Fruit fly (Drosophila melanogaster) whole organism, embryonic: ENCODE measurements around the gene Nph.
A peak's percentile ranks its signal among the peaks of the same experiment; 100 is the strongest.

Experiments
- Adf1 ChIP-seq: fragments of 200-800 bp; sonication (Bioruptor generic); IDR thresholded peaks from 2 replicates; pipeline ENCODE4 v1.3.6; 2022; ENCODE audit warnings: missing biosample characterization, missing genetic modification characterization
- BEAF-32 ChIP-seq: fragments of 200-800 bp; sonication (Bioruptor generic); optimal IDR thresholded peaks from 3 replicates; lab custom pipeline; 2017; ENCODE audit warnings: missing biosample characterization, missing genetic modification characterization, mild to moderate bottlenecking, moderate library complexity, missing genetic modification reagents
- CG10209 ChIP-seq: fragments of 200-800 bp; sonication (Bioruptor generic); optimal IDR thresholded peaks from 3 replicates; lab custom pipeline; 2017; ENCODE audit warnings: missing biosample characterization, mild to moderate bottlenecking, missing genetic modification characterization, missing genetic modification reagents
- CG10267 ChIP-seq: fragments of 200-800 bp; sonication (Bioruptor generic); optimal IDR thresholded peaks from 2 replicates; lab custom pipeline; 2018; ENCODE audit warnings: missing biosample characterization, mild to moderate bottlenecking, missing genetic modification characterization, moderate library complexity
- CG11093 ChIP-seq: fragments of 200-800 bp; sonication (Bioruptor generic); IDR thresholded peaks from 3 replicates; pipeline ENCODE4 v1.3.6; 2022; ENCODE audit warnings: missing biosample characterization, missing genetic modification characterization
- CG11456 ChIP-seq: fragments of 200-800 bp; sonication (Bioruptor generic); IDR thresholded peaks from 3 replicates; pipeline ENCODE4 v1.3.6; 2022; ENCODE audit warnings: missing biosample characterization, missing genetic modification characterization
- CG14860 ChIP-seq: fragments of 200-800 bp; sonication (Bioruptor generic); IDR thresholded peaks from 3 replicates; pipeline ENCODE4 v1.3.6; 2022; ENCODE audit warnings: missing biosample characterization, missing genetic modification characterization; ENCODE audit not compliant: partially characterized antibody
- CG15601 ChIP-seq: fragments of 200-800 bp; sonication (Bioruptor generic); optimal IDR thresholded peaks from 3 replicates; lab custom pipeline; 2019; ENCODE audit warnings: missing biosample characterization, mild to moderate bottlenecking, missing genetic modification characterization, moderate library complexity
- CG1602 ChIP-seq: fragments of 200-800 bp; sonication (Bioruptor generic); optimal IDR thresholded peaks from 3 replicates; lab custom pipeline; 2016; ENCODE audit warnings: missing biosample characterization, missing genetic modification characterization
- CG17612 ChIP-seq: fragments of 200-800 bp; sonication (Bioruptor generic); IDR thresholded peaks from 2 replicates; pipeline ENCODE4 v1.3.6; 2022; ENCODE audit warnings: missing biosample characterization, missing genetic modification characterization
- CG3065 ChIP-seq: fragments of 200-800 bp; sonication (Bioruptor generic); optimal IDR thresholded peaks from 2 replicates; lab custom pipeline; 2016; ENCODE audit warnings: missing biosample characterization, missing genetic modification characterization
- CG34422 ChIP-seq: fragments of 200-800 bp; sonication (Bioruptor generic); IDR thresholded peaks from 3 replicates; pipeline ENCODE4 v1.3.6; 2022; ENCODE audit warnings: missing biosample characterization, missing genetic modification characterization
- CG3847 ChIP-seq: fragments of 200-800 bp; sonication (Bioruptor generic); IDR thresholded peaks from 2 replicates; pipeline ENCODE4 v1.3.6; 2022; ENCODE audit warnings: missing biosample characterization, missing genetic modification characterization
- CG8290 ChIP-seq, 3 experiments: fragments of 200-800 bp; sonication (Bioruptor generic); optimal IDR thresholded peaks; 2 replicates each; lab custom pipeline; 2016 to 2019; ENCODE audit warnings: missing biosample characterization in 3 of 3, missing genetic modification characterization in 3 of 3, mild to moderate bottlenecking in 2 of 3, moderate library complexity in 1 of 3
- CoRest ChIP-seq: fragments of 200-800 bp; sonication (Bioruptor generic); optimal IDR thresholded peaks from 3 replicates; lab custom pipeline; 2018; ENCODE audit warnings: missing biosample characterization, mild to moderate bottlenecking, missing genetic modification characterization, moderate library complexity
- D19B ChIP-seq: fragments of 200-800 bp; sonication (Bioruptor generic); optimal IDR thresholded peaks from 2 replicates; lab custom pipeline; 2017; ENCODE audit warnings: missing biosample characterization, mild to moderate bottlenecking, missing genetic modification characterization
- Dek ChIP-seq: fragments of 200-800 bp; sonication (Bioruptor generic); optimal IDR thresholded peaks from 3 replicates; lab custom pipeline; 2019; ENCODE audit warnings: missing biosample characterization, mild to moderate bottlenecking, missing genetic modification characterization, moderate library complexity
- E2f2 ChIP-seq: fragments of 200-800 bp; sonication (Bioruptor generic); IDR thresholded peaks from 2 replicates; pipeline ENCODE4 v1.3.6; 2022; ENCODE audit warnings: missing biosample characterization, missing genetic modification characterization
- Fer3 ChIP-seq: fragments of 200-800 bp; sonication (Bioruptor generic); optimal IDR thresholded peaks from 2 replicates; lab custom pipeline; 2018; ENCODE audit warnings: missing biosample characterization, mild to moderate bottlenecking, missing genetic modification characterization, moderate library complexity
- Hey ChIP-seq: fragments of 200-800 bp; sonication (Bioruptor generic); optimal IDR thresholded peaks from 3 replicates; lab custom pipeline; 2018; ENCODE audit warnings: missing biosample characterization, mild to moderate bottlenecking, missing genetic modification characterization
- HmgZ ChIP-seq: fragments of 200-800 bp; sonication (Bioruptor generic); optimal IDR thresholded peaks from 2 replicates; lab custom pipeline; 2018; ENCODE audit warnings: missing biosample characterization, mild to moderate bottlenecking, missing genetic modification characterization
- Hr3 ChIP-seq: fragments of 200-800 bp; sonication (Bioruptor generic); optimal IDR thresholded peaks from 3 replicates; lab custom pipeline; 2016; ENCODE audit warnings: missing biosample characterization, missing genetic modification characterization
- Nf-YB ChIP-seq: fragments of 200-800 bp; sonication (Bioruptor generic); optimal IDR thresholded peaks from 3 replicates; lab custom pipeline; 2019; ENCODE audit warnings: missing biosample characterization, mild to moderate bottlenecking, missing genetic modification characterization, moderate library complexity
- Nf-YC ChIP-seq: fragments of 200-800 bp; optimal IDR thresholded peaks from 3 replicates; lab custom pipeline; 2019; ENCODE audit warnings: missing biosample characterization, mild to moderate bottlenecking, missing genetic modification characterization, moderate library complexity
- Scr ChIP-seq: fragments of 200-800 bp; sonication (Bioruptor generic); IDR thresholded peaks from 2 replicates; pipeline ENCODE4 v1.3.6; 2022; ENCODE audit warnings: missing biosample characterization, missing genetic modification characterization; ENCODE audit not compliant: partially characterized antibody
- Sin3A ChIP-seq: fragments of >200 bp; optimal IDR thresholded peaks from 2 replicates; lab custom pipeline; 2018
- Spps ChIP-seq: fragments of 200-800 bp; sonication (Bioruptor generic); optimal IDR thresholded peaks from 2 replicates; lab custom pipeline; 2018; ENCODE audit warnings: missing biosample characterization, mild to moderate bottlenecking, missing genetic modification characterization
- Usf ChIP-seq: fragments of 200-800 bp; sonication (Bioruptor generic); optimal IDR thresholded peaks from 2 replicates; lab custom pipeline; 2017; ENCODE audit warnings: missing genotype, missing biosample characterization, missing genetic modification characterization
- YL-1 ChIP-seq: fragments of 200-800 bp; sonication (Bioruptor generic); optimal IDR thresholded peaks from 3 replicates; lab custom pipeline; 2017; ENCODE audit warnings: missing biosample characterization, mild to moderate bottlenecking, missing genetic modification characterization
- amos ChIP-seq: fragments of 200-800 bp; sonication (Bioruptor generic); IDR thresholded peaks from 2 replicates; pipeline ENCODE4 v1.3.6; 2022; ENCODE audit warnings: missing biosample characterization, missing genetic modification characterization; ENCODE audit not compliant: partially characterized antibody
- ato ChIP-seq: fragments of 200-800 bp; sonication (Bioruptor generic); IDR thresholded peaks from 2 replicates; pipeline ENCODE4 v1.3.6; 2022; ENCODE audit warnings: missing biosample characterization, missing genetic modification characterization; ENCODE audit not compliant: partially characterized antibody
- caup ChIP-seq: fragments of 200-800 bp; sonication (Bioruptor generic); optimal IDR thresholded peaks from 3 replicates; lab custom pipeline; 2017; ENCODE audit warnings: missing biosample characterization, mild to moderate bottlenecking, missing genetic modification characterization, moderate library complexity; ENCODE audit not compliant: severe bottlenecking
- chinmo ChIP-seq: fragments of 200-800 bp; sonication (Bioruptor generic); IDR thresholded peaks from 4 replicates; pipeline ENCODE4 v1.3.6; 2022; ENCODE audit warnings: missing biosample characterization, missing genetic modification characterization; ENCODE audit not compliant: partially characterized antibody
- danr ChIP-seq: fragments of 200-800 bp; sonication (Bioruptor generic); IDR thresholded peaks from 2 replicates; pipeline ENCODE4 v1.3.6; 2022; ENCODE audit warnings: missing biosample characterization, missing genetic modification characterization
- ems ChIP-seq: fragments of 200-800 bp; sonication (Bioruptor generic); optimal IDR thresholded peaks from 3 replicates; lab custom pipeline; 2016; ENCODE audit warnings: missing biosample characterization, missing genetic modification characterization
- eve ChIP-seq, 2 experiments: fragments of >200 bp; optimal IDR thresholded peaks; 2 replicates each; lab custom pipeline; 2017; ENCODE audit warnings: missing biosample characterization in 2 of 2, missing genetic modification characterization in 2 of 2
- ewg ChIP-seq: fragments of 200-800 bp; sonication (Bioruptor generic); optimal IDR thresholded peaks from 3 replicates; lab custom pipeline; 2017; ENCODE audit warnings: mild to moderate bottlenecking, missing biosample characterization, missing genetic modification reagents, missing genetic modification characterization
- fd96Cb ChIP-seq: fragments of 200-800 bp; sonication (Bioruptor generic); optimal IDR thresholded peaks from 2 replicates; lab custom pipeline; 2018; ENCODE audit warnings: missing biosample characterization, mild to moderate bottlenecking, missing genetic modification characterization, moderate library complexity
- gem ChIP-seq: fragments of 200-800 bp; sonication (Bioruptor generic); optimal IDR thresholded peaks from 2 replicates; lab custom pipeline; 2019; ENCODE audit warnings: missing biosample characterization, mild to moderate bottlenecking, missing genetic modification characterization, moderate library complexity
- gsb-n ChIP-seq: fragments of 200-800 bp; sonication (Bioruptor generic); optimal IDR thresholded peaks from 3 replicates; lab custom pipeline; 2018; ENCODE audit warnings: missing biosample characterization, mild to moderate bottlenecking, missing genetic modification characterization
- ham ChIP-seq: fragments of 200-800 bp; sonication (Bioruptor generic); IDR thresholded peaks from 2 replicates; pipeline ENCODE4 v1.3.6; 2022; ENCODE audit warnings: missing biosample characterization, missing genetic modification characterization
- hb ChIP-seq: fragments of 200-800 bp; sonication (Bioruptor generic); IDR thresholded peaks from 3 replicates; pipeline ENCODE4 v1.3.6; 2022; ENCODE audit warnings: missing biosample characterization, missing genetic modification characterization; ENCODE audit not compliant: partially characterized antibody
- nmo ChIP-seq: fragments of 200-800 bp; sonication (Bioruptor generic); optimal IDR thresholded peaks from 2 replicates; lab custom pipeline; 2018; ENCODE audit warnings: missing biosample characterization, mild to moderate bottlenecking, missing genetic modification characterization, moderate library complexity
- pros ChIP-seq: fragments of 200-800 bp; sonication (Bioruptor generic); optimal IDR thresholded peaks from 3 replicates; lab custom pipeline; 2019; ENCODE audit warnings: missing biosample characterization, mild to moderate bottlenecking, missing genetic modification characterization, moderate library complexity
- scrt ChIP-seq: fragments of 200-800 bp; sonication (Bioruptor generic); optimal IDR thresholded peaks from 2 replicates; lab custom pipeline; 2018; ENCODE audit warnings: missing biosample characterization, mild to moderate bottlenecking, missing genetic modification characterization, moderate library complexity
- shn ChIP-seq: fragments of 200-800 bp; sonication (Bioruptor generic); optimal IDR thresholded peaks from 3 replicates; lab custom pipeline; 2016; ENCODE audit warnings: missing biosample characterization, missing genetic modification characterization
- sim ChIP-seq: fragments of 200-800 bp; sonication (Bioruptor generic); IDR thresholded peaks from 2 replicates; pipeline ENCODE4 v1.3.6; 2022; ENCODE audit warnings: missing biosample characterization, missing genetic modification characterization
- yki ChIP-seq: fragments of >200 bp; optimal IDR thresholded peaks from 3 replicates; lab custom pipeline; 2018
- zfh2 ChIP-seq: fragments of 200-800 bp; sonication (Bioruptor generic); optimal IDR thresholded peaks from 2 replicates; lab custom pipeline; 2016; ENCODE audit warnings: missing biosample characterization, missing genetic modification characterization

Nph gene

dm6 chr3R:30052455-30053046 is 47.9 kb upstream of the Nph start, which contains the start of gene Jasper (continued):
- TF ChIP-seq Fer3 (tag; lab: Kevin White, UChicago) (no peak), CG3847 (GFP tag; lab: Robert Waterston, UW) (peak; percentile 37; the same call in 1 of the 2 replicates), sim (no peak), HmgZ (tag; lab: Kevin White, UChicago) (peak; percentile 90), chinmo (no peak), CG1602 (GFP tag; lab: Kevin White, UChicago) (no peak), CG17612 (no peak; the same call in 1 of the 2 replicates), eve (GFP tag; optimal IDR thresholded peaks at IDR 0.05; lab: Kevin White, UChicago) (no peak), E2f2 (GFP tag; lab: Robert Waterston, UW) (peak; percentile 100), shn (GFP tag; lab: Kevin White, UChicago) (no peak), Nf-YC (tag; lab: Kevin White, UChicago) (peak; percentile 36), ems (GFP tag; lab: Kevin White, UChicago) (no peak), CG11093 (GFP tag; lab: Robert Waterston, UW) (no peak), pros (GFP tag; lab: Kevin White, UChicago) (no peak), gsb-n (tag; lab: Kevin White, UChicago) (no peak), fd96Cb (no peak), Hey (tag; lab: Kevin White, UChicago) (no peak), Usf (GFP tag; lab: Kevin White, UChicago) (no peak), Adf1 (GFP tag; lab: Robert Waterston, UW) (peak; percentile 20; the same call in 1 of the 2 replicates), YL-1 (GFP tag; lab: Kevin White, UChicago) (peak; percentile 71), caup (GFP tag; lab: Kevin White, UChicago) (no peak), CG10209 (GFP tag; lab: Kevin White, UChicago) (no peak), amos (GFP tag; lab: Robert Waterston, UW) (peak; percentile 56; the same call in 1 of the 2 replicates), CG14860 (no peak), hb (no peak), CoRest (tag; lab: Kevin White, UChicago) (peak; percentile 61), Hr3 (GFP tag; lab: Kevin White, UChicago) (no peak), CG11456 (GFP tag; lab: Robert Waterston, UW) (no peak), CG8290 (GFP tag; optimal IDR thresholded peaks at IDR 0.05; lab: Kevin White, UChicago) (no peak), CG8290 (tag; optimal IDR thresholded peaks at IDR 0.05; lab: Kevin White, UChicago) (peak in 1 of 2 experiments; percentile 55), danr (GFP tag; lab: Robert Waterston, UW) (no peak), scrt (GFP tag; lab: Kevin White, UChicago) (no peak), ato (GFP tag; lab: Robert Waterston, UW) (no peak; the same call in 1 of the 2 replicates), Nf-YB (GFP tag; lab: Kevin White, UChicago) (no peak), CG34422 (peak; percentile 67; the same call in 1 of the 3 replicates), gem (peak; percentile 2), Dek (tag; lab: Kevin White, UChicago) (peak; percentile 37), zfh2 (GFP tag; lab: Kevin White, UChicago) (peak; percentile 14), yki (no peak), ewg (GFP tag; lab: Kevin White, UChicago) (no peak), CG10267 (tag; lab: Kevin White, UChicago) (peak; percentile 60), CG15601 (tag; lab: Kevin White, UChicago) (peak; percentile 18), nmo (GFP tag; lab: Kevin White, UChicago) (peak; percentile 56), Scr (GFP tag; lab: Robert Waterston, UW) (peak; percentile 9; the same call in 1 of the 2 replicates), Spps (tag; lab: Kevin White, UChicago) (no peak), BEAF-32 (GFP tag; lab: Kevin White, UChicago) (peak; percentile 62), Sin3A (lab: Kevin White, UChicago) (peak; percentile 73), CG3065 (GFP tag; lab: Kevin White, UChicago) (no peak), D19B (GFP tag; lab: Kevin White, UChicago) (no peak), ham (GFP tag; lab: Robert Waterston, UW) (no peak)
